Fruit fly (Drosophila melanogaster) whole organism, embryonic: ENCODE results near the gene Mtp.

ENCODE experiments used
- Adf1 ChIP-seq: fragments of 200-800 bp; sonication (Bioruptor generic); IDR thresholded peaks from 2 replicates; pipeline ENCODE4 v1.3.6; 2022; ENCODE audit warnings: missing biosample characterization, missing genetic modification characterization
- Awh ChIP-seq: fragments of 200-800 bp; sonication (Bioruptor generic); IDR thresholded peaks from 2 replicates; pipeline ENCODE4, ENCODE4 v1.3.6; 2022; ENCODE audit warnings: missing biosample characterization, missing genetic modification characterization
- C15 ChIP-seq: fragments of 200-800 bp; sonication (Bioruptor generic); IDR thresholded peaks from 3 replicates; pipeline ENCODE4 v1.3.6; 2022; ENCODE audit warnings: missing biosample characterization, missing genetic modification characterization
- CG10654 ChIP-seq: fragments of 200-800 bp; sonication (Bioruptor generic); optimal IDR thresholded peaks from 2 replicates; lab custom pipeline; 2016; ENCODE audit warnings: missing biosample characterization, missing genetic modification characterization
- CG11504 ChIP-seq: fragments of 200-800 bp; sonication (Bioruptor generic); optimal IDR thresholded peaks from 3 replicates; lab custom pipeline; 2019; ENCODE audit warnings: missing biosample characterization, mild to moderate bottlenecking, missing genetic modification characterization, moderate library complexity
- CG11696 ChIP-seq: fragments of 200-800 bp; sonication (Bioruptor generic); IDR thresholded peaks from 2 replicates; pipeline ENCODE4 v1.3.6; 2022; ENCODE audit warnings: missing biosample characterization, missing genetic modification characterization
- CG11723 ChIP-seq: fragments of 200-800 bp; sonication (Bioruptor generic); optimal IDR thresholded peaks from 2 replicates; lab custom pipeline; 2017; ENCODE audit warnings: missing biosample characterization, mild to moderate bottlenecking, missing genetic modification characterization
- CG13424 ChIP-seq: fragments of 200-800 bp; sonication (Bioruptor generic); optimal IDR thresholded peaks from 2 replicates; lab custom pipeline; 2019; ENCODE audit warnings: missing biosample characterization, mild to moderate bottlenecking, missing genetic modification characterization, moderate library complexity
- CG13775 ChIP-seq: fragments of 200-800 bp; sonication (Bioruptor generic); optimal IDR thresholded peaks from 3 replicates; lab custom pipeline; 2017; ENCODE audit warnings: missing biosample characterization, mild to moderate bottlenecking, missing genetic modification characterization
- CG1647 ChIP-seq: fragments of 200-800 bp; sonication (Bioruptor generic); optimal IDR thresholded peaks from 3 replicates; lab custom pipeline; 2016; ENCODE audit warnings: missing biosample characterization, missing genetic modification characterization
- CG18619 ChIP-seq: fragments of 200-800 bp; sonication (Bioruptor generic); optimal IDR thresholded peaks from 3 replicates; lab custom pipeline; 2017; ENCODE audit warnings: missing biosample characterization, mild to moderate bottlenecking, missing genetic modification characterization
- CG33213 ChIP-seq: fragments of 200-800 bp; sonication (Bioruptor generic); optimal IDR thresholded peaks from 3 replicates; lab custom pipeline; 2016; ENCODE audit warnings: missing biosample characterization, missing genetic modification characterization
- CG42726 ChIP-seq: fragments of 200-800 bp; sonication (Bioruptor generic); IDR thresholded peaks from 2 replicates; pipeline ENCODE4 v1.3.6; 2022; ENCODE audit warnings: missing biosample characterization, missing genetic modification characterization; ENCODE audit not compliant: partially characterized antibody
- CG4820 ChIP-seq: fragments of 200-800 bp; sonication (Bioruptor generic); optimal IDR thresholded peaks from 3 replicates; lab custom pipeline; 2016; ENCODE audit warnings: missing biosample characterization, missing genetic modification characterization
- CG6683 ChIP-seq: fragments of 200-800 bp; sonication (Bioruptor generic); optimal IDR thresholded peaks from 2 replicates; lab custom pipeline; 2017; ENCODE audit warnings: missing biosample characterization, mild to moderate bottlenecking, missing genetic modification characterization, missing genetic modification reagents
- CG6765 ChIP-seq: fragments of 200-800 bp; sonication (Bioruptor generic); optimal IDR thresholded peaks from 3 replicates; lab custom pipeline; 2017; ENCODE audit warnings: missing biosample characterization, mild to moderate bottlenecking, missing genetic modification characterization
- CG7556 ChIP-seq: fragments of 200-800 bp; sonication (Bioruptor generic); optimal IDR thresholded peaks from 2 replicates; lab custom pipeline; 2017; ENCODE audit warnings: missing biosample characterization, mild to moderate bottlenecking, missing genetic modification characterization
- CG7839 ChIP-seq: fragments of 200-800 bp; sonication (Bioruptor generic); optimal IDR thresholded peaks from 3 replicates; lab custom pipeline; 2018; ENCODE audit warnings: missing biosample characterization, mild to moderate bottlenecking, missing genetic modification characterization, moderate library complexity
- CoRest ChIP-seq: fragments of 200-800 bp; sonication (Bioruptor generic); optimal IDR thresholded peaks from 3 replicates; lab custom pipeline; 2018; ENCODE audit warnings: missing biosample characterization, mild to moderate bottlenecking, missing genetic modification characterization, moderate library complexity
- Dref ChIP-seq: fragments of 200-800 bp; sonication (Bioruptor generic); IDR thresholded peaks from 2 replicates; pipeline ENCODE4 v1.3.6; 2022; ENCODE audit warnings: missing biosample characterization, missing genetic modification characterization
- E2f1 ChIP-seq: fragments of 200-800 bp; sonication (Bioruptor generic); IDR thresholded peaks from 2 replicates; pipeline ENCODE4 v1.3.6; 2022; ENCODE audit warnings: missing biosample characterization, missing genetic modification characterization
- Fer3 ChIP-seq: fragments of 200-800 bp; sonication (Bioruptor generic); optimal IDR thresholded peaks from 2 replicates; lab custom pipeline; 2018; ENCODE audit warnings: missing biosample characterization, mild to moderate bottlenecking, missing genetic modification characterization, moderate library complexity
- HHEX ChIP-seq: fragments of 200-800 bp; sonication (Bioruptor generic); optimal IDR thresholded peaks from 3 replicates; lab custom pipeline; 2017; ENCODE audit warnings: missing biosample characterization, mild to moderate bottlenecking, missing genetic modification characterization, missing genetic modification reagents
- Hmx ChIP-seq: fragments of 200-800 bp; sonication (Bioruptor generic); optimal IDR thresholded peaks from 2 replicates; lab custom pipeline; 2016; ENCODE audit warnings: missing biosample characterization, missing genetic modification characterization
- Hr51 ChIP-seq, 2 experiments: fragments of 200-800 bp; sonication (Bioruptor generic); optimal IDR thresholded peaks; 2 replicates in 1 of 2; 3 replicates in 1 of 2; lab custom pipeline; 2016 to 2018; ENCODE audit warnings: missing biosample characterization in 2 of 2, missing genetic modification characterization in 2 of 2, mild to moderate bottlenecking in 1 of 2, moderate library complexity in 1 of 2
- Neu2 ChIP-seq: fragments of 200-800 bp; sonication (Bioruptor generic); optimal IDR thresholded peaks from 3 replicates; lab custom pipeline; 2016; ENCODE audit warnings: missing biosample characterization, missing genetic modification characterization, borderline replicate concordance
- PHDP ChIP-seq: fragments of 200-800 bp; sonication (Bioruptor generic); optimal IDR thresholded peaks from 3 replicates; lab custom pipeline; 2018; ENCODE audit warnings: missing biosample characterization, mild to moderate bottlenecking, missing genetic modification characterization, moderate library complexity
- Side ChIP-seq: fragments of 200-800 bp; sonication (Bioruptor generic); optimal IDR thresholded peaks from 2 replicates; lab custom pipeline; 2016; ENCODE audit warnings: missing biosample characterization, missing genetic modification characterization
- Six4 ChIP-seq: fragments of 200-800 bp; sonication (Bioruptor generic); optimal IDR thresholded peaks from 2 replicates; lab custom pipeline; 2016; ENCODE audit warnings: missing biosample characterization, missing genetic modification characterization
- Sry-δ ChIP-seq: fragments of 200-800 bp; sonication (Bioruptor generic); optimal IDR thresholded peaks from 2 replicates; lab custom pipeline; 2016; ENCODE audit warnings: missing biosample characterization, missing genetic modification characterization
- Trl ChIP-seq, 3 experiments: fragments of >200 bp in 2 of 3; fragments of 200-800 bp in 1 of 3; sonication (Bioruptor generic) in 1 of 3; optimal IDR thresholded peaks; 2 replicates in 1 of 3; 3 replicates in 2 of 3; lab custom pipeline; 2016 to 2017; ENCODE audit warnings: missing biosample characterization in 1 of 3, missing genetic modification characterization in 1 of 3
- bab2 ChIP-seq: fragments of 200-800 bp; sonication (Bioruptor generic); optimal IDR thresholded peaks from 2 replicates; lab custom pipeline; 2016; ENCODE audit warnings: missing biosample characterization, missing genetic modification characterization
- bcd ChIP-seq: fragments of 200-800 bp; sonication (Bioruptor generic); optimal IDR thresholded peaks from 2 replicates; lab custom pipeline; 2017; ENCODE audit warnings: missing biosample characterization, mild to moderate bottlenecking, missing genetic modification characterization
- crp ChIP-seq, 2 experiments: fragments of 200-800 bp; sonication (Bioruptor generic); optimal IDR thresholded peaks; 2 replicates in 1 of 2; 3 replicates in 1 of 2; lab custom pipeline; 2017; ENCODE audit warnings: missing biosample characterization in 2 of 2, missing genetic modification characterization in 2 of 2, mild to moderate bottlenecking in 1 of 2, moderate library complexity in 1 of 2
- dm ChIP-seq: fragments of 200-800 bp; sonication (Bioruptor generic); optimal IDR thresholded peaks from 3 replicates; lab custom pipeline; 2016; ENCODE audit warnings: missing biosample characterization, missing genetic modification characterization
- dpn ChIP-seq, 2 experiments: fragments of 200-800 bp; sonication (Bioruptor generic); optimal IDR thresholded peaks; 3 replicates each; lab custom pipeline; 2016; ENCODE audit warnings: missing biosample characterization in 2 of 2, missing genetic modification characterization in 2 of 2
- emc ChIP-seq: fragments of 200-800 bp; sonication (Bioruptor generic); optimal IDR thresholded peaks from 2 replicates; lab custom pipeline; 2016; ENCODE audit warnings: missing biosample characterization, missing genetic modification characterization
- fd64A ChIP-seq: fragments of 200-800 bp; sonication (Bioruptor generic); optimal IDR thresholded peaks from 3 replicates; lab custom pipeline; 2018; ENCODE audit warnings: missing biosample characterization, mild to moderate bottlenecking, missing genetic modification characterization
- gcm2 ChIP-seq: fragments of 200-800 bp; sonication (Bioruptor generic); optimal IDR thresholded peaks from 2 replicates; lab custom pipeline; 2016; ENCODE audit warnings: missing biosample characterization, missing genetic modification characterization
- lov ChIP-seq, 2 experiments: fragments of 200-800 bp in 1 of 2; fragments of >200 bp in 1 of 2; sonication (Bioruptor generic) in 1 of 2; IDR thresholded peaks in 1 of 2; optimal IDR thresholded peaks in 1 of 2; 2 replicates in 1 of 2; 3 replicates in 1 of 2; pipeline versions ENCODE4 v1.3.6 to Lab custom; 2017 to 2022; ENCODE audit warnings: missing biosample characterization in 1 of 2, missing genetic modification characterization in 1 of 2
- nom ChIP-seq: fragments of 200-800 bp; sonication (Bioruptor generic); optimal IDR thresholded peaks from 2 replicates; lab custom pipeline; 2017; ENCODE audit warnings: missing biosample characterization, missing genetic modification characterization, mild to moderate bottlenecking, moderate library complexity, missing genetic modification reagents
- peb ChIP-seq: fragments of 200-800 bp; sonication (Bioruptor generic); IDR thresholded peaks from 2 replicates; pipeline ENCODE4 v1.3.6; 2022; ENCODE audit warnings: missing biosample characterization, missing genetic modification characterization
- phol ChIP-seq: fragments of 200-800 bp; sonication (Bioruptor generic); optimal IDR thresholded peaks from 3 replicates; lab custom pipeline; 2018; ENCODE audit warnings: missing biosample characterization, mild to moderate bottlenecking, missing genetic modification characterization, moderate library complexity
- pita ChIP-seq: fragments of 200-800 bp; sonication (Bioruptor generic); optimal IDR thresholded peaks from 2 replicates; lab custom pipeline; 2017; ENCODE audit warnings: missing biosample characterization, mild to moderate bottlenecking, missing genetic modification characterization
- pnt ChIP-seq: fragments of 200-800 bp; sonication (Bioruptor generic); optimal IDR thresholded peaks from 3 replicates; lab custom pipeline; 2016; ENCODE audit warnings: missing biosample characterization, missing genetic modification characterization
- sd ChIP-seq: fragments of 200-800 bp; sonication (Bioruptor generic); optimal IDR thresholded peaks from 3 replicates; lab custom pipeline; 2018; ENCODE audit warnings: missing biosample characterization, mild to moderate bottlenecking, missing genetic modification characterization, moderate library complexity
- ttk ChIP-seq: fragments of 200-800 bp; sonication (Bioruptor generic); IDR thresholded peaks from 2 replicates; pipeline ENCODE4 v2.1.2; 2022; ENCODE audit warnings: missing biosample characterization, missing genetic modification characterization
- usp ChIP-seq: fragments of >200 bp; optimal IDR thresholded peaks from 2 replicates; lab custom pipeline; 2017; ENCODE audit warnings: missing biosample characterization, missing genetic modification characterization

The Mtp gene

DNA sequence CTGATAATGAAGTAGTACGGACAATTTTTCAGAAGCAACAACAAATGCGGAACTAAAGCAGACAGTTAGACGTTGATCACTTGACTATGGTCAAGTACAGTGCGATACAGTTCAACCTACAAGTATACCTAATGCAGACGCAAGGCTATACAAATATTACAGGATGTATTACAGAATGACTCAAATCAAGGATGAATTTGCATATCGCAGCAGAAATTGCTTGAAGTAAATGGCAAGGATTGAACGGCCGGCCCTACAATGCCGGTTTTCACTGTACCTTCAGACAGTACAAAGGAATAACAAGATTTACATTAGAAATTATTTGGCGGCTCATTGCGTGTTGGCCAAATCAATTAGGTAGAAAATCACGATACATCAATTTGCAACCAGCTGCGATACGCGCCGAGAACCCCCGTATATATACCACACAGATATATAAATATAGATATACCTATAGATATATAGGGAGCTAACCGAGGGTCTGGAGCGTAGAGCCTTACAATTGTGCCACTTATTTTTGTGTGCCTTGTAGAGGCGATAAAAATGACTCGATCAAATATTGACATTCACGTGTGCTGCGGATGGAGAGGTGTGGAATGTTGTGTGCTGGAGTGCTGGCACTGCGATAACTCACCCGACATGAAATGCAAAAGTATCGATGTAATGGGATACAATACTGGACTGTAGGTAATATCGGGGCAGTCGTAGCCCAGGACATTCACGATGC lies 41.2 kb downstream of the Mtp start (continued):
- TF ChIP-seq CG18619, result peak; percentile 40
- no peak for TF ChIP-seq Side
- TF ChIP-seq HHEX, result peak; percentile 63
- TF ChIP-seq CG1647 (GFP tag; lab: Kevin White, UChicago), result peak; percentile 32
- TF ChIP-seq Awh, result peak; percentile 32; the same call in 1 of the 2 replicates
- TF ChIP-seq usp (GFP tag; lab: Kevin White, UChicago), result no peak
- peak; percentile 4 for TF ChIP-seq Six4
- TF ChIP-seq PHDP (tag; lab: Kevin White, UChicago), result peak; percentile 39
- peak; percentile 50 to 59 for TF ChIP-seq dpn (GFP tag; optimal IDR thresholded peaks at IDR 0.05; lab: Kevin White, UChicago)
- TF ChIP-seq CG7556, result peak; percentile 60
- TF ChIP-seq CG11696 (GFP tag; lab: Robert Waterston, UW), result peak; percentile 53; the same call in 1 of the 2 replicates
- peak; percentile 30 for TF ChIP-seq CoRest (tag; lab: Kevin White, UChicago)
- TF ChIP-seq C15, result 0 out of 3 replicates have a peak, but pooled peaks have one; percentile 67
- TF ChIP-seq CG11504 (tag; lab: Kevin White, UChicago), result no peak
- peak; percentile 20 for TF ChIP-seq Sry-δ
- peak; percentile 27 for TF ChIP-seq phol (tag; lab: Kevin White, UChicago)
- TF ChIP-seq CG7839 (tag; lab: Kevin White, UChicago), result peak; percentile 65
- peak; percentile 22 for TF ChIP-seq sd (tag; lab: Kevin White, UChicago)
- TF ChIP-seq nom (GFP tag; lab: Kevin White, UChicago), result peak; percentile 18
- peak; percentile 26 for TF ChIP-seq CG4820 (GFP tag; lab: Kevin White, UChicago)
- peak; percentile 0 for TF ChIP-seq CG13775
- no peak for TF ChIP-seq Neu2 (GFP tag; lab: Kevin White, UChicago)
- no peak for TF ChIP-seq Hmx
- TF ChIP-seq CG33213 (GFP tag; lab: Kevin White, UChicago), result peak; percentile 2
- peak; percentile 15 for TF ChIP-seq pnt (GFP tag; lab: Kevin White, UChicago)
- TF ChIP-seq CG42726 (GFP tag; lab: Robert Waterston, UW), result no peak
- TF ChIP-seq crp (GFP tag; optimal IDR thresholded peaks at IDR 0.05; lab: Kevin White, UChicago), result no peak
- TF ChIP-seq emc, result no peak
- TF ChIP-seq peb, result no peak
- no peak for TF ChIP-seq ttk (GFP tag; lab: Robert Waterston, UW)
- TF ChIP-seq Fer3, result peak; percentile 70
- TF ChIP-seq gcm2 (GFP tag; lab: Kevin White, UChicago), result no peak
- no peak for TF ChIP-seq pita (GFP tag; lab: Kevin White, UChicago)
- TF ChIP-seq Adf1 (GFP tag; lab: Robert Waterston, UW), result peak; percentile 45
- peak; percentile 50 for TF ChIP-seq bcd
- peak; percentile 53; the same call in 1 of the 2 replicates for TF ChIP-seq E2f1 (GFP tag; lab: Robert Waterston, UW)
- no peak for TF ChIP-seq CG6765 (GFP tag; lab: Kevin White, UChicago)
- TF ChIP-seq lov (optimal IDR thresholded peaks at IDR 0.05; lab: Kevin White, UChicago), result no peak
- TF ChIP-seq lov (GFP tag; IDR thresholded peaks at IDR 0.05; lab: Robert Waterston, UW), result no peak
- TF ChIP-seq Trl (optimal IDR thresholded peaks at IDR 0.05; lab: Kevin White, UChicago), result no peak
- peak; percentile 13 for TF ChIP-seq Trl (GFP tag; optimal IDR thresholded peaks at IDR 0.05; lab: Kevin White, UChicago)
- TF ChIP-seq bab2, result peak; percentile 53
- no peak for TF ChIP-seq CG11723 (GFP tag; lab: Kevin White, UChicago)
- peak in 1 of 2 experiments; percentile 36 for TF ChIP-seq Hr51 (GFP tag; optimal IDR thresholded peaks at IDR 0.05; lab: Kevin White, UChicago)
- no peak for TF ChIP-seq CG13424 (tag; lab: Kevin White, UChicago)
- TF ChIP-seq Dref (GFP tag; lab: Robert Waterston, UW), result no peak
- no peak for TF ChIP-seq CG6683 (GFP tag; lab: Kevin White, UChicago)
- no peak for TF ChIP-seq fd64A (GFP tag; lab: Kevin White, UChicago)
- TF ChIP-seq CG10654, result peak; percentile 29
- TF ChIP-seq dm, result no peak
